Worm (Caenorhabditis elegans) whole organism, young adult: ENCODE results near the gene dsc-4.
"Not testable (repeated sequence)": the region's sequence is repeated elsewhere in the genome, so short reads cannot be mapped to it uniquely, and the experiment has no call there.

Source experiments
- gei-17 ChIP-seq: fragments of 200-800 bp; sonication (Bioruptor generic); optimal IDR thresholded peaks from 2 replicates; lab custom pipeline; 2018; ENCODE audit warnings: mild to moderate bottlenecking, missing genetic modification characterization, missing compliant biosample characterization
- hlh-12 ChIP-seq: sonication (generic microtip); optimal IDR thresholded peaks from 2 replicates; lab custom pipeline; 2016; ENCODE audit warnings: missing genetic modification characterization, missing compliant biosample characterization
- unc-62 ChIP-seq: fragments of 150-350 bp; optimal IDR thresholded peaks from 2 replicates; lab custom pipeline; 2014; ENCODE audit warnings: missing biosample characterization, missing genetic modification reagents, missing genetic modification characterization

DNA sequence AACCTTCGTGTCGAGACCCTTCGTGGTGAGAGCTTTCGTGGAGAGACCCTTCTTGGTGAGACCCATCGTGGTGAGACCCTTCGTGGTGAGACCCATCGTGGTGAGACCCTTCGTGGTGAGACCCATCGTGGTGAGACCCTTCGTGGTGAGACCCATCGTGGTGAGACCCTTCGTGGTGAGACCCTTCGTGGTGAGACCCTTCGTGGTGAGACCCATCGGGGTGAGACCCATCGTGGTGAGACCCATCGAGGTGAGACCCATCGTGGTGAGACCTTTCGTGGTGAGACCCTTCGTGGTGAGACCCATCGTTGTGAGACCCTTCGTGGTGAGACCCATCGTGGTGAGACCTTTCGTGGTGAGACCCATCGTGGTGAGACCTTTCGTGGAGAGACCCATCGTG lies 39.1 kb downstream of the dsc-4 start:
- not testable (repeated sequence) for TF ChIP-seq unc-62 (GFP tag; lab: Kevin White, UChicago); hlh-12 (tag; lab: Kevin White, UChicago); gei-17 (GFP tag; lab: Kevin White, UChicago)
